Worm (Caenorhabditis elegans) whole organism, mixed stage, embryonic: ENCODE data around the gene H40L08.9.

Experiments used
- bed-3 ChIP-seq: fragments of 200-800 bp; sonication (Bioruptor generic); optimal IDR thresholded peaks from 3 replicates; lab custom pipeline; 2018; ENCODE audit warnings: mild to moderate bottlenecking, missing genetic modification characterization, moderate library complexity, missing compliant biosample characterization
- blmp-1 ChIP-seq: fragments of 150-350 bp; optimal IDR thresholded peaks from 2 replicates; lab custom pipeline; 2014; ENCODE audit warnings: missing biosample characterization, missing genetic modification characterization
- ceh-39 ChIP-seq: fragments of 150-350 bp; optimal IDR thresholded peaks from 2 replicates; lab custom pipeline; 2014; ENCODE audit warnings: missing biosample characterization, missing genetic modification characterization
- ceh-83 ChIP-seq: fragments of 200-800 bp; sonication (Bioruptor generic); optimal IDR thresholded peaks from 2 replicates; lab custom pipeline; 2018; ENCODE audit warnings: mild to moderate bottlenecking, missing genetic modification characterization, missing compliant biosample characterization
- ces-1 ChIP-seq: fragments of 150-350 bp; optimal IDR thresholded peaks from 2 replicates; lab custom pipeline; 2014; ENCODE audit warnings: missing biosample characterization, missing genetic modification reagents, missing genetic modification characterization
- cnd-1 ChIP-seq: fragments of 200-800 bp; sonication (Bioruptor generic); optimal IDR thresholded peaks from 2 replicates; lab custom pipeline; 2018; ENCODE audit warnings: mild to moderate bottlenecking, missing genetic modification characterization, missing compliant biosample characterization
- drap-1 ChIP-seq: fragments of 200-800 bp; sonication (Bioruptor generic); optimal IDR thresholded peaks from 3 replicates; lab custom pipeline; 2018; ENCODE audit warnings: mild to moderate bottlenecking, missing genetic modification characterization, missing compliant biosample characterization
- elt-1 ChIP-seq: sonication (generic microtip); optimal IDR thresholded peaks from 2 replicates; lab custom pipeline; 2017; ENCODE audit warnings: missing genetic modification characterization, mild to moderate bottlenecking, missing compliant biosample characterization, antibody characterized with exemption, moderate library complexity, borderline replicate concordance; ENCODE audit not compliant: insufficient read depth
- elt-3 ChIP-seq: fragments of 150-350 bp; optimal IDR thresholded peaks from 2 replicates; lab custom pipeline; 2014; ENCODE audit warnings: missing biosample characterization, missing genetic modification characterization
- flh-1 ChIP-seq: fragments of 200-800 bp; sonication (Bioruptor generic); optimal IDR thresholded peaks from 2 replicates; lab custom pipeline; 2018; ENCODE audit warnings: mild to moderate bottlenecking, missing genetic modification characterization, moderate library complexity, missing compliant biosample characterization
- ham-2 ChIP-seq: fragments of 200-800 bp; sonication (Bioruptor generic); optimal IDR thresholded peaks from 2 replicates; lab custom pipeline; 2018; ENCODE audit warnings: mild to moderate bottlenecking, missing genetic modification characterization, missing compliant biosample characterization
- lin-13 ChIP-seq: fragments of 150-350 bp; optimal IDR thresholded peaks from 2 replicates; lab custom pipeline; 2014; ENCODE audit warnings: missing biosample characterization, missing genetic modification characterization
- lsy-2 ChIP-seq: fragments of 150-350 bp; optimal IDR thresholded peaks from 2 replicates; lab custom pipeline; 2014; ENCODE audit warnings: missing biosample characterization, missing genetic modification characterization
- mab-5 ChIP-seq: fragments of 150-350 bp; optimal IDR thresholded peaks from 2 replicates; lab custom pipeline; 2014; ENCODE audit warnings: missing biosample characterization, missing genetic modification characterization
- mep-1 ChIP-seq: fragments of 150-350 bp; optimal IDR thresholded peaks from 2 replicates; lab custom pipeline; 2017; ENCODE audit warnings: missing biosample characterization, missing genetic modification reagents, missing genetic modification characterization, inconsistent platforms
- mls-2 ChIP-seq: sonication (generic microtip); optimal IDR thresholded peaks from 2 replicates; lab custom pipeline; 2016; ENCODE audit warnings: mild to moderate bottlenecking, missing genetic modification characterization, moderate library complexity, missing compliant biosample characterization
- nhr-12 ChIP-seq: fragments of 150-350 bp; optimal IDR thresholded peaks from 2 replicates; lab custom pipeline; 2014; ENCODE audit warnings: missing biosample characterization, missing genetic modification characterization
- nhr-2 ChIP-seq: fragments of 150-350 bp; optimal IDR thresholded peaks from 2 replicates; lab custom pipeline; 2014; ENCODE audit warnings: missing biosample characterization, missing genetic modification characterization
- nhr-237 ChIP-seq: fragments of 150-350 bp; optimal IDR thresholded peaks from 2 replicates; lab custom pipeline; 2014; ENCODE audit warnings: missing biosample characterization, missing genetic modification characterization
- nhr-28 ChIP-seq: fragments of 150-350 bp; optimal IDR thresholded peaks from 2 replicates; lab custom pipeline; 2014; ENCODE audit warnings: missing biosample characterization, missing genetic modification characterization
- nhr-76 ChIP-seq: sonication (generic microtip); optimal IDR thresholded peaks from 2 replicates; lab custom pipeline; 2017; ENCODE audit warnings: missing biosample characterization, missing genetic modification characterization
- pha-4 ChIP-seq: fragments of 150-350 bp; optimal IDR thresholded peaks from 2 replicates; lab custom pipeline; 2018; ENCODE audit warnings: missing biosample characterization, missing genetic modification reagents, missing genetic modification characterization
- sem-2 ChIP-seq: fragments of 200-800 bp; sonication (Bioruptor generic); optimal IDR thresholded peaks from 2 replicates; lab custom pipeline; 2018; ENCODE audit warnings: mild to moderate bottlenecking, missing genetic modification characterization, missing compliant biosample characterization
- snpc-4 ChIP-seq: fragments of 150-350 bp; optimal IDR thresholded peaks from 2 replicates; lab custom pipeline; 2014; ENCODE audit warnings: missing biosample characterization, missing genetic modification characterization
- sptf-1 ChIP-seq: sonication (generic microtip); optimal IDR thresholded peaks from 2 replicates; lab custom pipeline; 2017; ENCODE audit warnings: mild to moderate bottlenecking, missing genetic modification characterization, moderate library complexity, missing compliant biosample characterization
- tbx-8 ChIP-seq: fragments of 200-800 bp; sonication (Bioruptor generic); optimal IDR thresholded peaks from 2 replicates; lab custom pipeline; 2018; ENCODE audit warnings: mild to moderate bottlenecking, missing genetic modification characterization, moderate library complexity, missing compliant biosample characterization
- unc-120 ChIP-seq: sonication (generic microtip); optimal IDR thresholded peaks from 2 replicates; lab custom pipeline; 2017; ENCODE audit warnings: missing genetic modification characterization, missing compliant biosample characterization; ENCODE audit not compliant: poor library complexity, severe bottlenecking
- unc-39 ChIP-seq: fragments of 150-350 bp; optimal IDR thresholded peaks from 2 replicates; lab custom pipeline; 2014; ENCODE audit warnings: missing biosample characterization, missing genetic modification characterization
- unc-62 ChIP-seq: fragments of 150-350 bp; optimal IDR thresholded peaks from 2 replicates; lab custom pipeline; 2014; ENCODE audit warnings: missing biosample characterization, missing genetic modification reagents, missing genetic modification characterization
- zip-8 ChIP-seq: fragments of 150-350 bp; optimal IDR thresholded peaks from 2 replicates; lab custom pipeline; 2014; ENCODE audit warnings: missing biosample characterization, missing genetic modification characterization
- ztf-11 ChIP-seq: fragments of 150-350 bp; optimal IDR thresholded peaks from 2 replicates; lab custom pipeline; 2014; ENCODE audit warnings: missing biosample characterization, missing genetic modification characterization

The H40L08.9 gene

DNA sequence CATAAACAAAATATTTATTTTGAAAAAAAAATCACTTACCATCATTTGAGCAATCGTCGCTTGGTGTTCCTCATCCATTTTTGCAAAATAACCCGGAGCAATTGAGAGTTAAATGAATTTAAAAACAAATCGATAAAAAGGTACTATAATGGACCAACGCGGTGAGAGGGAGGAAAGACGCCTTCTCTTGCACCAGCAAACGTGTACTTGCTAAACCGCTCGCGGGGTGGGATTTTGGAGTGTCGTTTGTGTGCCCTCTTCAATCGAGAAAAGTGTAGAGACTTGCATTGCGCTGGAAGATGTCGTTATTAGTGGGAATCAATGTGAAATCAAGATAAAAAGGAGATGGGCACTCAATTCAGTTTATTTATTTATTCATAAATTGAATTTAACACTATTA, 7.5 kb upstream of the H40L08.9 start, which contains the start of gene H40L08.1:
TSS of gene H40L08.1 (minus strand) at position 292 of the 400 bp plus-strand sequence.
- TF ChIP-seq nhr-76 (tag; lab: Kevin White, UChicago) (no peak), bed-3 (no peak), pha-4 (tag; lab: Kevin White, UChicago) (peak; percentile 10), tbx-8 (GFP tag; lab: Kevin White, UChicago) (no peak), blmp-1 (tag; lab: Kevin White, UChicago) (no peak), ztf-11 (tag; lab: Kevin White, UChicago) (no peak), lin-13 (tag; lab: Kevin White, UChicago) (no peak), elt-1 (tag; lab: Kevin White, UChicago) (peak; percentile 15), nhr-2 (no peak), lsy-2 (no peak), unc-39 (tag; lab: Kevin White, UChicago) (no peak), mls-2 (tag; lab: Kevin White, UChicago) (no peak), ces-1 (peak; percentile 56), nhr-237 (tag; lab: Kevin White, UChicago) (no peak), ceh-39 (peak; percentile 9), mep-1 (peak; percentile 9), unc-120 (no peak), zip-8 (tag; lab: Kevin White, UChicago) (no peak), snpc-4 (tag; lab: Kevin White, UChicago) (no peak), cnd-1 (tag; lab: Kevin White, UChicago) (no peak)

DNA sequence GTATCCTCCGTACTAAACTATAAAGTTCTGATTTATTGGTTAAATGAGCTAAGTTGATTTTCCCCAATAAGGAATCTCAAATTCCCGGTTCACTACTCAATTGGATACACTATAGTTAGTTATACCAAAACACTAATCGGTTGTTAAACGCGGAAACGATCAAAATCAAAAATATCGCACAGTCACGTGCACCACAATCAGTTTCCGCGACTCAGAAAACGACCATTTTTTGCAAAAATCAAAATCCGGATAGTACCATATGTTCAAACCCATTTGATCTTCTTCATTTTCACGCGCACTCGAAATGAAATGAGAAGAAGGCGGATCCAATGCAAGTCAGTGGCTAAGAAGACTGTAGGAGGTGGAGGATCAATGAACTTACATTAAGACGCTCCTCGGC, 5.2 kb upstream of the H40L08.9 start:
- TF ChIP-seq unc-62 (no peak), unc-39 (tag; lab: Kevin White, UChicago) (no peak), sem-2 (GFP tag; lab: Kevin White, UChicago) (no peak), blmp-1 (tag; lab: Kevin White, UChicago) (no peak), sptf-1 (tag; lab: Kevin White, UChicago) (no peak), nhr-12 (no peak), unc-120 (no peak), ceh-39 (no peak), nhr-237 (tag; lab: Kevin White, UChicago) (no peak), nhr-28 (tag; lab: Kevin White, UChicago) (no peak), lsy-2 (no peak), elt-1 (tag; lab: Kevin White, UChicago) (no peak), nhr-2 (no peak)

DNA sequence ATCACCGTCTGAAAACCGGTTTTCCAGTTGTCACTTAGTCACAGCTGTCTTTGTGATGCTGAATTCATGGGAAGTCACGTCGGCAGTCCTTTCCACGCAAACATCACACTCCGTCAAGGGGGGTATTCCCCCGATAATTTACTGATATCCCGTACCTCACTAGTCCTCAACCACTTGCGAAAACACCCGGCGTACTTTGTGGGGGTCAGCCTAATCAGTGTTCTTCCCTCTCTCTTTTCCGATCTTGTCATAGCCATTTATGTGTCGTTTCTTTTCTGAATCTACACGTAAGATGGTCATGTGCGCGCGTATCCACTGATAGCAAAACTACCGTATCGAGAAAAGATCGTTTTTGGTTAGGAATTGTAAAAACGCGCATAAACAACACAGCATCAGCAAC, 3.1 kb upstream of the H40L08.9 start:
- TF ChIP-seq unc-62 (no peak), flh-1 (GFP tag; lab: Kevin White, UChicago) (no peak), unc-120 (no peak), mls-2 (tag; lab: Kevin White, UChicago) (no peak), cnd-1 (tag; lab: Kevin White, UChicago) (no peak), ztf-11 (tag; lab: Kevin White, UChicago) (no peak), snpc-4 (tag; lab: Kevin White, UChicago) (no peak), mab-5 (no peak)

DNA sequence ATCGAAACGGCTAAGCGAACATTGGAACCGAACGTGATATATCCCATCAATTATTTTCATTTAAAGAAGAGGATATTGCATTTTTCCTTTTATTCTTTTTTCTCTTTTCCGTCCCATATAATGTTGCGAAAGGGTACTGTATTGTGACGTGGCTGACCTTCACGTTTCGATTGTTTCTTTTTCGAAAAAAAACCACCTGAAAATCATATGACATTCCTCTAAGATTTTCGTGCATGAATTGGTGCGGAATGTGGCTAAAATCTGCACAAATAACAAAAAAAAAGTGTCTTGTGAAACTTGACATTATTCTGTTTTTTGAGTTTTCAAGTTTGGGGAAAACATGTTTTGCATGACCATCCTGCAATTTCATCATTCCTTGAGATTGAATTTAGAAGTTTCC, 2.0 kb upstream of the H40L08.9 start:
- TF ChIP-seq unc-62, result no peak
- TF ChIP-seq nhr-76 (tag; lab: Kevin White, UChicago), result no peak
- TF ChIP-seq drap-1 (GFP tag; lab: Kevin White, UChicago), result no peak
- no peak for TF ChIP-seq cnd-1 (tag; lab: Kevin White, UChicago)
- no peak for TF ChIP-seq zip-8 (tag; lab: Kevin White, UChicago)
- TF ChIP-seq ceh-39, result no peak
- TF ChIP-seq bed-3, result no peak
- no peak for TF ChIP-seq elt-3 (tag; lab: Kevin White, UChicago)
- TF ChIP-seq mls-2 (tag; lab: Kevin White, UChicago), result no peak
- no peak for TF ChIP-seq nhr-28 (tag; lab: Kevin White, UChicago)
- no peak for TF ChIP-seq mep-1
- TF ChIP-seq tbx-8 (GFP tag; lab: Kevin White, UChicago), result no peak
- TF ChIP-seq elt-1 (tag; lab: Kevin White, UChicago), result no peak
- TF ChIP-seq ztf-11 (tag; lab: Kevin White, UChicago), result no peak
- no peak for TF ChIP-seq mab-5
- TF ChIP-seq ceh-83, result no peak

DNA sequence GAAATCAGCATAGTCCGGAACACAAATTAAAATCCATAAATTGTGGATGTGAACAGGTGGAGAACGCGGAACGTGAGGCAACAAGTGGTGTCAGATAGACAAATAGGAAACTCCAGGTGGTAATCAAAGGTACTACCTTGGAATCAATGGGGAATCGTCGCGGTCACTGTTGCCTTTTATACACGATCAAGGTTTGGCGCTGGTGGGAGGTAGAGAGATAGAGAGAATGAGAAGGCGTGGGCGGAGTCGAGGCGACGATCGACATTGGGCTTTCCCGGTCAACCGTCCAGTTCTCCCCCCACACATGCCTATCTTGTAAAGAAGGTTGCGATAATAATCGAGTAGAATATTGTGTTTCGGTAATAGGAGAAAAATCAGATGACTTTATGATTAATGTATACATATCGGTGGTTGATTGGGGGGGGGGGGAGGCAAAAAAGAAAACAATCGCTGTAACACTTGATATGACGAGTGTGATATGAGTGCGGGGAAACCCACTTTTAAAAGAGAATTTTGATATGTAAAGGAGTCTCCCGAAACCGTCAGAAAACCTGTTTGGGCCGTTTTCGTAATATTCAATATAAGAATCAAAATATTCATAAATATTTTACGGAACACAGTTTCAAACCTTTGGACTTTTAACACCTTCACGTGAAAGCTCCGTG, 1.4 kb upstream of the H40L08.9 start, which contains the start of the genes H40L08.8, H40L08.2 and H40L08.7:
TSS of gene H40L08.8 (minus strand) at position 37 of the 665 bp plus-strand sequence.
TSS of gene H40L08.2 (minus strand) at position 148 of the 665 bp plus-strand sequence.
TSS of gene H40L08.7 (minus strand) at position 148 of the 665 bp plus-strand sequence.
- peak; percentile 38 for TF ChIP-seq ham-2 (GFP tag; lab: Kevin White, UChicago)
- no peak for TF ChIP-seq lin-13 (tag; lab: Kevin White, UChicago)
